Fruit fly (Drosophila melanogaster) whole organism, embryonic: ENCODE measurements around the gene Rpp14a.

Experiments
- Aef1 ChIP-seq: fragments of 200-800 bp; sonication (Bioruptor generic); IDR thresholded peaks from 3 replicates; pipeline ENCODE4 v1.3.6; 2022; ENCODE audit warnings: missing biosample characterization, missing genetic modification characterization
- Antp ChIP-seq: fragments of 200-800 bp; sonication (Bioruptor generic); optimal IDR thresholded peaks from 3 replicates; lab custom pipeline; 2016; ENCODE audit warnings: missing biosample characterization, missing genetic modification characterization
- Atf3 ChIP-seq: fragments of 200-800 bp; sonication (Bioruptor generic); optimal IDR thresholded peaks from 3 replicates; lab custom pipeline; 2016; ENCODE audit warnings: missing biosample characterization, missing genetic modification characterization
- Blimp-1 ChIP-seq: fragments of 200-800 bp; sonication (Bioruptor generic); optimal IDR thresholded peaks from 3 replicates; lab custom pipeline; 2018; ENCODE audit warnings: missing biosample characterization, missing genetic modification characterization, mild to moderate bottlenecking, moderate library complexity, missing genetic modification reagents
- CG10543 ChIP-seq: fragments of 200-800 bp; sonication (Bioruptor generic); optimal IDR thresholded peaks from 3 replicates; lab custom pipeline; 2017; ENCODE audit warnings: missing biosample characterization, mild to moderate bottlenecking, missing genetic modification characterization, moderate library complexity
- CG10565 ChIP-seq: fragments of 200-800 bp; sonication (Bioruptor generic); optimal IDR thresholded peaks from 3 replicates; lab custom pipeline; 2016; ENCODE audit warnings: missing biosample characterization, mild to moderate bottlenecking, missing genetic modification characterization
- CG11560 ChIP-seq: fragments of 200-800 bp; sonication (Bioruptor generic); IDR thresholded peaks from 3 replicates; pipeline ENCODE4 v1.3.6; 2022; ENCODE audit warnings: missing biosample characterization, missing genetic modification characterization
- CG12155 ChIP-seq: fragments of 200-800 bp; sonication (Bioruptor generic); optimal IDR thresholded peaks from 3 replicates; lab custom pipeline; 2016; ENCODE audit warnings: missing biosample characterization, missing genetic modification characterization
- CG12219 ChIP-seq: fragments of 200-800 bp; sonication (Bioruptor generic); optimal IDR thresholded peaks from 3 replicates; lab custom pipeline; 2018; ENCODE audit warnings: missing biosample characterization, mild to moderate bottlenecking, missing genetic modification characterization
- CG12299 ChIP-seq: fragments of 200-800 bp; sonication (Bioruptor generic); optimal IDR thresholded peaks from 2 replicates; lab custom pipeline; 2018; ENCODE audit warnings: missing biosample characterization, mild to moderate bottlenecking, missing genetic modification characterization
- CG12769 ChIP-seq: fragments of 200-800 bp; sonication (Bioruptor generic); optimal IDR thresholded peaks from 2 replicates; lab custom pipeline; 2019; ENCODE audit warnings: missing biosample characterization, mild to moderate bottlenecking, missing genetic modification characterization, moderate library complexity
- CG12942 ChIP-seq: fragments of 200-800 bp; sonication (Bioruptor generic); optimal IDR thresholded peaks from 3 replicates; lab custom pipeline; 2016; ENCODE audit warnings: missing biosample characterization, missing genetic modification characterization
- CG13123 ChIP-seq: fragments of 200-800 bp; sonication (Bioruptor generic); optimal IDR thresholded peaks from 2 replicates; lab custom pipeline; 2016; ENCODE audit warnings: missing biosample characterization, missing genetic modification characterization
- CG13424 ChIP-seq: fragments of 200-800 bp; sonication (Bioruptor generic); optimal IDR thresholded peaks from 2 replicates; lab custom pipeline; 2019; ENCODE audit warnings: missing biosample characterization, mild to moderate bottlenecking, missing genetic modification characterization, moderate library complexity
- CG13775 ChIP-seq: fragments of 200-800 bp; sonication (Bioruptor generic); optimal IDR thresholded peaks from 3 replicates; lab custom pipeline; 2017; ENCODE audit warnings: missing biosample characterization, mild to moderate bottlenecking, missing genetic modification characterization
- CG17912 ChIP-seq: fragments of 200-800 bp; sonication (Bioruptor generic); optimal IDR thresholded peaks from 2 replicates; lab custom pipeline; 2018; ENCODE audit warnings: missing biosample characterization, mild to moderate bottlenecking, missing genetic modification characterization
- CG2199 ChIP-seq: fragments of 200-800 bp; sonication (Bioruptor generic); IDR thresholded peaks from 3 replicates; pipeline ENCODE4 v1.3.6; 2022; ENCODE audit warnings: missing biosample characterization, missing genetic modification characterization
- CG2678 ChIP-seq: fragments of 200-800 bp; sonication (Bioruptor generic); optimal IDR thresholded peaks from 3 replicates; lab custom pipeline; 2019; ENCODE audit warnings: missing biosample characterization, mild to moderate bottlenecking, missing genetic modification characterization, moderate library complexity
- CG34224 ChIP-seq: fragments of 200-800 bp; sonication (Bioruptor generic); IDR thresholded peaks from 3 replicates; pipeline ENCODE4 v1.3.6; 2022; ENCODE audit warnings: missing biosample characterization, missing genetic modification characterization; ENCODE audit not compliant: partially characterized antibody
- CG3726 ChIP-seq: fragments of 200-800 bp; sonication (Bioruptor generic); IDR thresholded peaks from 3 replicates; pipeline ENCODE4, ENCODE4 v1.3.6; 2022; ENCODE audit warnings: missing biosample characterization, missing genetic modification characterization
- CG4404 ChIP-seq: fragments of 200-800 bp; sonication (Bioruptor generic); IDR thresholded peaks from 2 replicates; pipeline ENCODE4 v1.3.6; 2022; ENCODE audit warnings: missing biosample characterization, missing genetic modification characterization
- CG6175 ChIP-seq: fragments of 200-800 bp; sonication (Bioruptor generic); IDR thresholded peaks from 3 replicates; pipeline ENCODE4 v1.3.6; 2022; ENCODE audit warnings: missing biosample characterization, missing genetic modification characterization
- CG6813 ChIP-seq: fragments of 200-800 bp; sonication (Bioruptor generic); optimal IDR thresholded peaks from 2 replicates; lab custom pipeline; 2017; ENCODE audit warnings: missing biosample characterization, missing genetic modification characterization, mild to moderate bottlenecking, moderate library complexity, missing genetic modification reagents
- CG7271 ChIP-seq: fragments of 200-800 bp; sonication (Bioruptor generic); optimal IDR thresholded peaks from 2 replicates; lab custom pipeline; 2018; ENCODE audit warnings: missing biosample characterization, mild to moderate bottlenecking, missing genetic modification characterization, moderate library complexity
- CG7928 ChIP-seq: fragments of 200-800 bp; sonication (Bioruptor generic); optimal IDR thresholded peaks from 2 replicates; lab custom pipeline; 2017; ENCODE audit warnings: missing biosample characterization, mild to moderate bottlenecking, missing genetic modification characterization
- CG8924 ChIP-seq: fragments of 200-800 bp; optimal IDR thresholded peaks from 3 replicates; lab custom pipeline; 2019; ENCODE audit warnings: missing biosample characterization, mild to moderate bottlenecking, missing genetic modification characterization, moderate library complexity
- Camta ChIP-seq: fragments of 200-800 bp; sonication (Bioruptor generic); optimal IDR thresholded peaks from 2 replicates; lab custom pipeline; 2016; ENCODE audit warnings: missing biosample characterization, missing genetic modification characterization
- CkIIα-i1 ChIP-seq: fragments of 200-800 bp; sonication (Bioruptor generic); IDR thresholded peaks from 2 replicates; pipeline ENCODE4 v1.3.6; 2022; ENCODE audit warnings: missing biosample characterization, missing genetic modification characterization
- Dek ChIP-seq: fragments of 200-800 bp; sonication (Bioruptor generic); optimal IDR thresholded peaks from 3 replicates; lab custom pipeline; 2019; ENCODE audit warnings: missing biosample characterization, mild to moderate bottlenecking, missing genetic modification characterization, moderate library complexity
- Fer2 ChIP-seq: fragments of 200-800 bp; sonication (Bioruptor generic); optimal IDR thresholded peaks from 2 replicates; lab custom pipeline; 2018; ENCODE audit warnings: missing biosample characterization, mild to moderate bottlenecking, missing genetic modification characterization, moderate library complexity
- HHEX ChIP-seq: fragments of 200-800 bp; sonication (Bioruptor generic); optimal IDR thresholded peaks from 3 replicates; lab custom pipeline; 2017; ENCODE audit warnings: missing biosample characterization, mild to moderate bottlenecking, missing genetic modification characterization, missing genetic modification reagents
- HLH3B ChIP-seq: fragments of 200-800 bp; sonication (Bioruptor generic); IDR thresholded peaks from 2 replicates; pipeline ENCODE4 v1.3.6; 2022; ENCODE audit warnings: missing biosample characterization, missing genetic modification characterization
- Lim3 ChIP-seq: fragments of 200-800 bp; sonication (Bioruptor generic); IDR thresholded peaks from 2 replicates; pipeline ENCODE4 v1.3.6; 2022; ENCODE audit warnings: missing biosample characterization, missing genetic modification characterization
- MESR4 ChIP-seq: fragments of 200-800 bp; sonication (Bioruptor generic); optimal IDR thresholded peaks from 2 replicates; lab custom pipeline; 2018; ENCODE audit warnings: missing biosample characterization, mild to moderate bottlenecking, missing genetic modification characterization, moderate library complexity
- Mad ChIP-seq: fragments of 200-800 bp; sonication (Bioruptor generic); optimal IDR thresholded peaks from 2 replicates; lab custom pipeline; 2016; ENCODE audit warnings: missing biosample characterization, missing genetic modification characterization
- Opbp ChIP-seq: fragments of 200-800 bp; sonication (Bioruptor generic); IDR thresholded peaks from 3 replicates; pipeline ENCODE4 v1.3.6; 2022; ENCODE audit warnings: missing biosample characterization, missing genetic modification characterization; ENCODE audit not compliant: partially characterized antibody
- Sox100B ChIP-seq: fragments of 200-800 bp; sonication (Bioruptor generic); optimal IDR thresholded peaks from 3 replicates; lab custom pipeline; 2018; ENCODE audit warnings: missing biosample characterization, mild to moderate bottlenecking, missing genetic modification characterization
- caup ChIP-seq: fragments of 200-800 bp; sonication (Bioruptor generic); optimal IDR thresholded peaks from 3 replicates; lab custom pipeline; 2017; ENCODE audit warnings: missing biosample characterization, mild to moderate bottlenecking, missing genetic modification characterization, moderate library complexity; ENCODE audit not compliant: severe bottlenecking
- fd3F ChIP-seq: fragments of 200-800 bp; sonication (Bioruptor generic); optimal IDR thresholded peaks from 2 replicates; lab custom pipeline; 2018; ENCODE audit warnings: missing biosample characterization, mild to moderate bottlenecking, missing genetic modification characterization, moderate library complexity
- fru ChIP-seq: fragments of >200 bp; optimal IDR thresholded peaks from 2 replicates; lab custom pipeline; 2017
- grau ChIP-seq: fragments of 200-800 bp; optimal IDR thresholded peaks from 3 replicates; lab custom pipeline; 2019; ENCODE audit warnings: missing biosample characterization, mild to moderate bottlenecking, missing genetic modification characterization, moderate library complexity
- hth ChIP-seq: fragments of >200 bp; optimal IDR thresholded peaks from 2 replicates; lab custom pipeline; 2017; ENCODE audit warnings: inconsistent platforms
- mam ChIP-seq: fragments of 200-800 bp; sonication (Bioruptor generic); optimal IDR thresholded peaks from 3 replicates; lab custom pipeline; 2016; ENCODE audit warnings: missing biosample characterization, missing genetic modification characterization
- repo ChIP-seq: fragments of 200-800 bp; sonication (Bioruptor generic); optimal IDR thresholded peaks from 2 replicates; lab custom pipeline; 2016; ENCODE audit warnings: missing biosample characterization, missing genetic modification characterization
- salm ChIP-seq: fragments of 200-800 bp; sonication (Bioruptor generic); optimal IDR thresholded peaks from 2 replicates; lab custom pipeline; 2018; ENCODE audit warnings: missing biosample characterization, mild to moderate bottlenecking, missing genetic modification characterization
- slbo ChIP-seq: fragments of 200-800 bp; sonication (Bioruptor generic); IDR thresholded peaks from 2 replicates; pipeline ENCODE4 v1.3.6; 2022; ENCODE audit warnings: missing biosample characterization, missing genetic modification characterization
- slou ChIP-seq: fragments of 200-800 bp; sonication (Bioruptor generic); optimal IDR thresholded peaks from 3 replicates; lab custom pipeline; 2016; ENCODE audit warnings: missing biosample characterization, missing genetic modification characterization
- wdn ChIP-seq: fragments of 200-800 bp; sonication (Bioruptor generic); IDR thresholded peaks from 2 replicates; pipeline ENCODE4 v1.3.6; 2022; ENCODE audit warnings: missing biosample characterization, missing genetic modification characterization
- yki ChIP-seq: fragments of >200 bp; optimal IDR thresholded peaks from 3 replicates; lab custom pipeline; 2018
- zfh1 ChIP-seq: fragments of 200-800 bp; sonication (Bioruptor generic); IDR thresholded peaks from 3 replicates; pipeline ENCODE4 v1.3.6; 2022; ENCODE audit warnings: missing biosample characterization, missing genetic modification characterization

Gene Rpp14a

dm6 chr3R:30043139-30043744 lies 13.4 kb upstream of the Rpp14a start, which contains the start of gene Sry-delta (continued):
- peak; percentile 94 for TF ChIP-seq slbo (GFP tag; lab: Robert Waterston, UW)
- peak; percentile 63 for TF ChIP-seq HLH3B
- peak; percentile 76 for TF ChIP-seq CG34224 (GFP tag; lab: Robert Waterston, UW)
- no peak for TF ChIP-seq caup (GFP tag; lab: Kevin White, UChicago)
- TF ChIP-seq CG7928 (GFP tag; lab: Kevin White, UChicago) = peak; percentile 100
- peak; percentile 94 for TF ChIP-seq mam (GFP tag; lab: Kevin White, UChicago)
- peak; percentile 81 for TF ChIP-seq CG8924
- peak; percentile 42 for TF ChIP-seq Fer2 (tag; lab: Kevin White, UChicago)
- peak; percentile 62 for TF ChIP-seq CG10543 (GFP tag; lab: Kevin White, UChicago)
- TF ChIP-seq CG12942 = peak; percentile 86
- peak; percentile 26 for TF ChIP-seq CG6813 (GFP tag; lab: Kevin White, UChicago)
- TF ChIP-seq CG13424 (tag; lab: Kevin White, UChicago) = peak; percentile 72
- no peak for TF ChIP-seq Blimp-1
- TF ChIP-seq CG13123 = peak; percentile 40
- TF ChIP-seq Lim3 (GFP tag; lab: Robert Waterston, UW) = no peak
- TF ChIP-seq fd3F (GFP tag; lab: Kevin White, UChicago) = peak; percentile 3
- peak; percentile 70 for TF ChIP-seq grau (tag; lab: Kevin White, UChicago)
- peak; percentile 23 for TF ChIP-seq CG12219 (GFP tag; lab: Kevin White, UChicago)
- TF ChIP-seq CG17912 = peak; percentile 85
- peak; percentile 73; the same call in 2 of the 3 replicates for TF ChIP-seq zfh1
- peak; percentile 44 for TF ChIP-seq salm (tag; lab: Kevin White, UChicago)
- 0 out of 3 replicates have a peak, but pooled peaks have one; percentile 49 for TF ChIP-seq CG3726
- TF ChIP-seq CG2678 = no peak
- 0 out of 3 replicates have a peak, but pooled peaks have one; percentile 28 for TF ChIP-seq CG11560
- peak; percentile 73 for TF ChIP-seq Mad (GFP tag; lab: Kevin White, UChicago)
- TF ChIP-seq CG13775 (GFP tag; lab: Kevin White, UChicago) = peak; percentile 74
- TF ChIP-seq Aef1 = peak; percentile 75
- TF ChIP-seq CG2199 = peak; percentile 60; the same call in 1 of the 3 replicates
- peak; percentile 95 for TF ChIP-seq MESR4 (GFP tag; lab: Kevin White, UChicago)
- TF ChIP-seq fru (lab: Kevin White, UChicago) = no peak
- peak; percentile 56; the same call in 1 of the 2 replicates for TF ChIP-seq wdn (GFP tag; lab: Robert Waterston, UW)
- TF ChIP-seq slou (GFP tag; lab: Kevin White, UChicago) = peak; percentile 68
- TF ChIP-seq Opbp (GFP tag; lab: Robert Waterston, UW) = peak; percentile 87
- no peak for TF ChIP-seq CG10565 (GFP tag; lab: Kevin White, UChicago)
- peak; percentile 48; the same call in 1 of the 3 replicates for TF ChIP-seq CG6175 (GFP tag; lab: Robert Waterston, UW)
- no peak for TF ChIP-seq hth (lab: Kevin White, UChicago)
- TF ChIP-seq CG12769 (tag; lab: Kevin White, UChicago) = no peak
- TF ChIP-seq CG4404 = peak; percentile 58; the same call in 1 of the 2 replicates
- peak; percentile 32 for TF ChIP-seq CG12299 (tag; lab: Kevin White, UChicago)
- TF ChIP-seq Camta (GFP tag; lab: Kevin White, UChicago) = peak; percentile 78
- TF ChIP-seq repo (GFP tag; lab: Kevin White, UChicago) = peak; percentile 79
- peak; percentile 67 for TF ChIP-seq Atf3
- peak; percentile 73 for TF ChIP-seq HHEX (GFP tag; lab: Kevin White, UChicago)
- no peak for TF ChIP-seq Sox100B (GFP tag; lab: Kevin White, UChicago)
- TF ChIP-seq yki (lab: Kevin White, UChicago) = no peak
- peak; percentile 92 for TF ChIP-seq Antp
- peak; percentile 3 for TF ChIP-seq CG7271 (tag; lab: Kevin White, UChicago)
- no peak for TF ChIP-seq CkIIα-i1 (GFP tag; lab: Robert Waterston, UW)
- TF ChIP-seq Dek (tag; lab: Kevin White, UChicago) = peak; percentile 83
- peak; percentile 81 for TF ChIP-seq CG12155
